Fruit fly (Drosophila melanogaster) whole organism, embryonic: Measurements from ENCODE around the gene CG34292.
A peak's percentile ranks its signal among the peaks of the same experiment; 100 is the strongest.

ENCODE experiments used
- CG10209 ChIP-seq: fragments of 200-800 bp; sonication (Bioruptor generic); optimal IDR thresholded peaks from 3 replicates; lab custom pipeline; 2017; ENCODE audit warnings: missing biosample characterization, mild to moderate bottlenecking, missing genetic modification characterization, missing genetic modification reagents
- CG10565 ChIP-seq: fragments of 200-800 bp; sonication (Bioruptor generic); optimal IDR thresholded peaks from 3 replicates; lab custom pipeline; 2016; ENCODE audit warnings: missing biosample characterization, mild to moderate bottlenecking, missing genetic modification characterization
- CG10979 ChIP-seq: fragments of 200-800 bp; sonication (Bioruptor generic); optimal IDR thresholded peaks from 2 replicates; lab custom pipeline; 2018; ENCODE audit warnings: missing biosample characterization, mild to moderate bottlenecking, missing genetic modification characterization, moderate library complexity
- CG11093 ChIP-seq: fragments of 200-800 bp; sonication (Bioruptor generic); IDR thresholded peaks from 3 replicates; pipeline ENCODE4 v1.3.6; 2022; ENCODE audit warnings: missing biosample characterization, missing genetic modification characterization
- CG12155 ChIP-seq: fragments of 200-800 bp; sonication (Bioruptor generic); optimal IDR thresholded peaks from 3 replicates; lab custom pipeline; 2016; ENCODE audit warnings: missing biosample characterization, missing genetic modification characterization
- CG12744 ChIP-seq: fragments of 200-800 bp; sonication (Bioruptor generic); optimal IDR thresholded peaks from 2 replicates; lab custom pipeline; 2016; ENCODE audit warnings: missing biosample characterization, missing genetic modification characterization
- CG13296 ChIP-seq: fragments of 200-800 bp; sonication (Bioruptor generic); optimal IDR thresholded peaks from 3 replicates; lab custom pipeline; 2018; ENCODE audit warnings: missing biosample characterization, mild to moderate bottlenecking, missing genetic modification characterization
- CG14050 ChIP-seq: fragments of 200-800 bp; sonication (Bioruptor generic); IDR thresholded peaks from 3 replicates; pipeline ENCODE4 v1.3.6; 2022; ENCODE audit warnings: missing biosample characterization, missing genetic modification characterization
- CG14965 ChIP-seq: fragments of 200-800 bp; sonication (Bioruptor generic); optimal IDR thresholded peaks from 2 replicates; lab custom pipeline; 2016; ENCODE audit warnings: missing biosample characterization, missing genetic modification characterization, borderline replicate concordance
- CG1603 ChIP-seq: fragments of 200-800 bp; sonication (Bioruptor generic); optimal IDR thresholded peaks from 2 replicates; lab custom pipeline; 2019; ENCODE audit warnings: missing biosample characterization, mild to moderate bottlenecking, missing genetic modification characterization, moderate library complexity
- CG16779 ChIP-seq: fragments of 200-800 bp; sonication (Bioruptor generic); IDR thresholded peaks from 2 replicates; pipeline ENCODE4 v1.3.6; 2022; ENCODE audit warnings: missing biosample characterization, missing genetic modification characterization
- CG17829 ChIP-seq: fragments of 200-800 bp; optimal IDR thresholded peaks from 2 replicates; lab custom pipeline; 2019; ENCODE audit warnings: missing biosample characterization, mild to moderate bottlenecking, missing genetic modification characterization, moderate library complexity
- CG1792 ChIP-seq: fragments of 200-800 bp; sonication (Bioruptor generic); optimal IDR thresholded peaks from 2 replicates; lab custom pipeline; 2016; ENCODE audit warnings: missing biosample characterization, missing genetic modification characterization
- CG18764 ChIP-seq: fragments of 200-800 bp; sonication (Bioruptor generic); optimal IDR thresholded peaks from 3 replicates; lab custom pipeline; 2016; ENCODE audit warnings: missing biosample characterization, missing genetic modification characterization
- CG2116 ChIP-seq: fragments of 200-800 bp; sonication (Bioruptor generic); optimal IDR thresholded peaks from 3 replicates; lab custom pipeline; 2018; ENCODE audit warnings: missing biosample characterization, mild to moderate bottlenecking, missing genetic modification characterization
- CG30431 ChIP-seq: fragments of 200-800 bp; sonication (Bioruptor generic); optimal IDR thresholded peaks from 2 replicates; lab custom pipeline; 2017; ENCODE audit warnings: missing biosample characterization, missing genetic modification characterization
- CG3726 ChIP-seq: fragments of 200-800 bp; sonication (Bioruptor generic); IDR thresholded peaks from 3 replicates; pipeline ENCODE4, ENCODE4 v1.3.6; 2022; ENCODE audit warnings: missing biosample characterization, missing genetic modification characterization
- CG4360 ChIP-seq: fragments of 200-800 bp; sonication (Bioruptor generic); IDR thresholded peaks from 2 replicates; pipeline ENCODE4 v1.3.6; 2022; ENCODE audit warnings: missing biosample characterization, missing genetic modification characterization
- CG5953 ChIP-seq: fragments of 200-800 bp; sonication (Bioruptor generic); IDR thresholded peaks from 2 replicates; pipeline ENCODE4 v1.3.6; 2022; ENCODE audit warnings: missing biosample characterization, missing genetic modification characterization
- CG8924 ChIP-seq: fragments of 200-800 bp; optimal IDR thresholded peaks from 3 replicates; lab custom pipeline; 2019; ENCODE audit warnings: missing biosample characterization, mild to moderate bottlenecking, missing genetic modification characterization, moderate library complexity
- CG9215 ChIP-seq: fragments of 200-800 bp; sonication (Bioruptor generic); IDR thresholded peaks from 2 replicates; pipeline ENCODE4 v1.3.6; 2022; ENCODE audit warnings: missing biosample characterization, missing genetic modification characterization
- Camta ChIP-seq: fragments of 200-800 bp; sonication (Bioruptor generic); optimal IDR thresholded peaks from 2 replicates; lab custom pipeline; 2016; ENCODE audit warnings: missing biosample characterization, missing genetic modification characterization
- D ChIP-seq, 2 experiments: fragments of 200-800 bp in 1 of 2; fragments of >200 bp in 1 of 2; sonication (Bioruptor generic) in 1 of 2; optimal IDR thresholded peaks; 2 replicates in 1 of 2; 3 replicates in 1 of 2; lab custom pipeline; 2017; ENCODE audit warnings: mild to moderate bottlenecking in 1 of 2, missing biosample characterization in 1 of 2, missing genetic modification characterization in 1 of 2, missing genetic modification reagents in 1 of 2
- Dfd ChIP-seq, 2 experiments: fragments of >200 bp; optimal IDR thresholded peaks; 2 replicates each; lab custom pipeline; 2017; ENCODE audit warnings: missing biosample characterization in 2 of 2, missing genetic modification characterization in 2 of 2
- HHEX ChIP-seq: fragments of 200-800 bp; sonication (Bioruptor generic); optimal IDR thresholded peaks from 3 replicates; lab custom pipeline; 2017; ENCODE audit warnings: missing biosample characterization, mild to moderate bottlenecking, missing genetic modification characterization, missing genetic modification reagents
- Kr ChIP-seq: fragments of 200-800 bp; sonication (Bioruptor generic); optimal IDR thresholded peaks from 2 replicates; lab custom pipeline; 2017; ENCODE audit warnings: missing biosample characterization, mild to moderate bottlenecking, missing genetic modification characterization
- Sox100B ChIP-seq: fragments of 200-800 bp; sonication (Bioruptor generic); optimal IDR thresholded peaks from 3 replicates; lab custom pipeline; 2018; ENCODE audit warnings: missing biosample characterization, mild to moderate bottlenecking, missing genetic modification characterization
- Trl ChIP-seq, 3 experiments: fragments of >200 bp in 2 of 3; fragments of 200-800 bp in 1 of 3; sonication (Bioruptor generic) in 1 of 3; optimal IDR thresholded peaks; 2 replicates in 1 of 3; 3 replicates in 2 of 3; lab custom pipeline; 2016 to 2017; ENCODE audit warnings: missing biosample characterization in 1 of 3, missing genetic modification characterization in 1 of 3
- ab ChIP-seq: fragments of 200-800 bp; sonication (Bioruptor generic); optimal IDR thresholded peaks from 2 replicates; lab custom pipeline; 2016; ENCODE audit warnings: missing biosample characterization, missing genetic modification characterization
- cg ChIP-seq: fragments of 200-800 bp; sonication (Bioruptor generic); optimal IDR thresholded peaks from 3 replicates; lab custom pipeline; 2019; ENCODE audit warnings: missing biosample characterization, mild to moderate bottlenecking, missing genetic modification characterization, moderate library complexity
- dan ChIP-seq: fragments of 200-800 bp; sonication (Bioruptor generic); IDR thresholded peaks from 2 replicates; pipeline ENCODE4 v1.3.6; 2022; ENCODE audit warnings: missing biosample characterization, missing genetic modification characterization
- dati ChIP-seq: fragments of 200-800 bp; sonication (Bioruptor generic); IDR thresholded peaks from 2 replicates; pipeline ENCODE4 v1.3.6; 2022; ENCODE audit warnings: missing biosample characterization, missing genetic modification characterization
- emc ChIP-seq: fragments of 200-800 bp; sonication (Bioruptor generic); optimal IDR thresholded peaks from 2 replicates; lab custom pipeline; 2016; ENCODE audit warnings: missing biosample characterization, missing genetic modification characterization
- fd102C ChIP-seq: fragments of 200-800 bp; sonication (Bioruptor generic); optimal IDR thresholded peaks from 2 replicates; lab custom pipeline; 2018; ENCODE audit warnings: missing biosample characterization, mild to moderate bottlenecking, missing genetic modification characterization, moderate library complexity
- lab ChIP-seq: fragments of 200-800 bp; sonication (Bioruptor generic); optimal IDR thresholded peaks from 3 replicates; lab custom pipeline; 2017; ENCODE audit warnings: missing biosample characterization, missing genetic modification characterization, mild to moderate bottlenecking, moderate library complexity, missing genetic modification reagents
- lov ChIP-seq, 2 experiments: fragments of 200-800 bp in 1 of 2; fragments of >200 bp in 1 of 2; sonication (Bioruptor generic) in 1 of 2; IDR thresholded peaks in 1 of 2; optimal IDR thresholded peaks in 1 of 2; 2 replicates in 1 of 2; 3 replicates in 1 of 2; pipeline versions ENCODE4 v1.3.6 to Lab custom; 2017 to 2022; ENCODE audit warnings: missing biosample characterization in 1 of 2, missing genetic modification characterization in 1 of 2
- luna ChIP-seq: fragments of 200-800 bp; sonication (Bioruptor generic); optimal IDR thresholded peaks from 2 replicates; lab custom pipeline; 2016; ENCODE audit warnings: missing biosample characterization, missing genetic modification characterization
- mam ChIP-seq: fragments of 200-800 bp; sonication (Bioruptor generic); optimal IDR thresholded peaks from 3 replicates; lab custom pipeline; 2016; ENCODE audit warnings: missing biosample characterization, missing genetic modification characterization
- phol ChIP-seq: fragments of 200-800 bp; sonication (Bioruptor generic); optimal IDR thresholded peaks from 3 replicates; lab custom pipeline; 2018; ENCODE audit warnings: missing biosample characterization, mild to moderate bottlenecking, missing genetic modification characterization, moderate library complexity
- psq ChIP-seq: fragments of 200-800 bp; sonication (Bioruptor generic); optimal IDR thresholded peaks from 2 replicates; lab custom pipeline; 2017; ENCODE audit warnings: missing biosample characterization, missing genetic modification characterization
- row ChIP-seq: fragments of 200-800 bp; sonication (Bioruptor generic); IDR thresholded peaks from 3 replicates; pipeline ENCODE4 v1.3.6; 2022; ENCODE audit warnings: missing biosample characterization, missing genetic modification characterization
- sisA ChIP-seq: fragments of 200-800 bp; sonication (Bioruptor generic); IDR thresholded peaks from 2 replicates; pipeline ENCODE4 v1.3.6; 2022; ENCODE audit warnings: missing biosample characterization, missing genetic modification characterization
- slbo ChIP-seq: fragments of 200-800 bp; sonication (Bioruptor generic); IDR thresholded peaks from 2 replicates; pipeline ENCODE4 v1.3.6; 2022; ENCODE audit warnings: missing biosample characterization, missing genetic modification characterization
- stwl ChIP-seq: fragments of 200-800 bp; sonication (Bioruptor generic); optimal IDR thresholded peaks from 3 replicates; lab custom pipeline; 2018; ENCODE audit warnings: missing biosample characterization, mild to moderate bottlenecking, missing genetic modification characterization, moderate library complexity
- ttk ChIP-seq: fragments of 200-800 bp; sonication (Bioruptor generic); IDR thresholded peaks from 2 replicates; pipeline ENCODE4 v2.1.2; 2022; ENCODE audit warnings: missing biosample characterization, missing genetic modification characterization
- twi ChIP-seq: fragments of 200-800 bp; optimal IDR thresholded peaks from 2 replicates; lab custom pipeline; 2019; ENCODE audit warnings: missing biosample characterization, mild to moderate bottlenecking, missing genetic modification characterization, moderate library complexity
- vvl ChIP-seq: fragments of 200-800 bp; sonication (Bioruptor generic); IDR thresholded peaks from 2 replicates; pipeline ENCODE4 v1.3.6; 2022; ENCODE audit warnings: missing biosample characterization, missing genetic modification characterization
- wek ChIP-seq: fragments of 200-800 bp; sonication (Bioruptor generic); optimal IDR thresholded peaks from 3 replicates; lab custom pipeline; 2018; ENCODE audit warnings: missing biosample characterization, mild to moderate bottlenecking, missing genetic modification characterization, moderate library complexity
- yki ChIP-seq: fragments of >200 bp; optimal IDR thresholded peaks from 3 replicates; lab custom pipeline; 2018
- zf30C ChIP-seq: fragments of 200-800 bp; sonication (Bioruptor generic); optimal IDR thresholded peaks from 3 replicates; lab custom pipeline; 2018; ENCODE audit warnings: missing biosample characterization, mild to moderate bottlenecking, missing genetic modification characterization

CG34292 gene

DNA sequence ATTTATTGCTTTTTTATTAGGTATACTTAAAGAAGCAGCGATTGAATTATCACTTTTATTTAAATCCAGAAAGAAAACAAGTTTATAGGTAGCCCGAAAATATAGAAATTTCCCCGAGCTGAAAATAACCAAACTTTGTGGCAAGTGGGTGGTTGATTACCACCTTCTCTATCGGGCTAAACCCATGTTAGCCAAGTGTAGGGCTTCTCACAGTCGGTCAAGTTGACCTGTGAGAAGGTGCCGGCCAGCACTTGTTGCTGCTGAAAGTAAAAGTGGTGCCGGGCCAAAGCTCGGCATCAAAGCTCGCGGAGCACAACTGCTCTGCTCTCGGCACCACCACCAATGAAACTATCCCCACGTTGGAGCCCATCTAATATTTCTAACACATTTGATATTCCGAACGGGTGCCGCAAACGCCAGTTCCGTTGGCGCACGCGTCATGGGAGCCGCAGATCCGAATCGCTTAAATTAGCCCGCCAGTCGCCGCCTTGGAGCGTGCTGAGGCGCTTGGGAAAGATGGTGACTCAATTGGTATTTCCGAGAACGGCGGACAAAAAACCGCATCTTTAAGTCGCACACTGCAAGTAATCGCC, 9.0 kb downstream of the CG34292 start (continued):
- no peak for TF ChIP-seq sisA (GFP tag; lab: Robert Waterston, UW)
- no peak for TF ChIP-seq CG16779 (GFP tag; lab: Robert Waterston, UW)
- TF ChIP-seq wek (GFP tag; lab: Kevin White, UChicago): no peak
- TF ChIP-seq CG1792 (GFP tag; lab: Kevin White, UChicago): no peak
- TF ChIP-seq twi (tag; lab: Kevin White, UChicago): no peak
- 0 out of 2 replicates have a peak, but pooled peaks have one; percentile 20 for TF ChIP-seq ttk (GFP tag; lab: Robert Waterston, UW)
- TF ChIP-seq stwl: no peak
- TF ChIP-seq CG4360 (GFP tag; lab: Robert Waterston, UW): no peak
- TF ChIP-seq CG13296 (GFP tag; lab: Kevin White, UChicago): no peak
- TF ChIP-seq fd102C (GFP tag; lab: Kevin White, UChicago): no peak
- no peak for TF ChIP-seq phol (tag; lab: Kevin White, UChicago)
- TF ChIP-seq CG12744 (GFP tag; lab: Kevin White, UChicago): no peak
- TF ChIP-seq luna (GFP tag; lab: Kevin White, UChicago): no peak
- no peak for TF ChIP-seq CG8924 (tag; lab: Kevin White, UChicago)
- no peak for TF ChIP-seq CG3726 (GFP tag; lab: Robert Waterston, UW)
- TF ChIP-seq psq (GFP tag; lab: Kevin White, UChicago): no peak
- peak; percentile 15 for TF ChIP-seq mam (GFP tag; lab: Kevin White, UChicago)
- TF ChIP-seq CG11093 (GFP tag; lab: Robert Waterston, UW): no peak
- TF ChIP-seq HHEX (GFP tag; lab: Kevin White, UChicago): peak; percentile 31
- no peak for TF ChIP-seq CG9215 (GFP tag; lab: Robert Waterston, UW)
- no peak for TF ChIP-seq zf30C (GFP tag; lab: Kevin White, UChicago)
- no peak for TF ChIP-seq Trl (optimal IDR thresholded peaks at IDR 0.05; lab: Kevin White, UChicago)
- TF ChIP-seq Trl (GFP tag; optimal IDR thresholded peaks at IDR 0.05; lab: Kevin White, UChicago): no peak
- no peak for TF ChIP-seq lab (GFP tag; lab: Kevin White, UChicago)
- no peak for TF ChIP-seq ab
- TF ChIP-seq CG10979 (tag; lab: Kevin White, UChicago): no peak
- peak; percentile 58; the same call in 1 of the 2 replicates for TF ChIP-seq vvl (GFP tag; lab: Robert Waterston, UW)
- no peak for TF ChIP-seq dati (GFP tag; lab: Robert Waterston, UW)
- TF ChIP-seq CG12155 (GFP tag; lab: Kevin White, UChicago): no peak
- no peak for TF ChIP-seq emc (GFP tag; lab: Kevin White, UChicago)
- no peak for TF ChIP-seq Sox100B (GFP tag; lab: Kevin White, UChicago)
- no peak for TF ChIP-seq Kr (GFP tag; lab: Kevin White, UChicago)
- no peak for TF ChIP-seq CG30431 (GFP tag; lab: Kevin White, UChicago)
- TF ChIP-seq yki: no peak
- TF ChIP-seq Dfd (GFP tag; optimal IDR thresholded peaks at IDR 0.05; lab: Kevin White, UChicago): no peak
- TF ChIP-seq CG17829 (tag; lab: Kevin White, UChicago): no peak
- TF ChIP-seq Camta (GFP tag; lab: Kevin White, UChicago): no peak
- no peak for TF ChIP-seq dan
- TF ChIP-seq cg: peak; percentile 29
- no peak for TF ChIP-seq CG14965 (GFP tag; lab: Kevin White, UChicago)
- peak; percentile 32; the same call in 1 of the 2 replicates for TF ChIP-seq slbo (GFP tag; lab: Robert Waterston, UW)
- no peak for TF ChIP-seq CG2116 (GFP tag; lab: Kevin White, UChicago)
- TF ChIP-seq CG18764 (GFP tag; lab: Kevin White, UChicago): no peak
- TF ChIP-seq lov (optimal IDR thresholded peaks at IDR 0.05; lab: Kevin White, UChicago): no peak
- no peak for TF ChIP-seq lov (GFP tag; IDR thresholded peaks at IDR 0.05; lab: Robert Waterston, UW)
- no peak for TF ChIP-seq CG1603
- TF ChIP-seq CG10209 (GFP tag; lab: Kevin White, UChicago): no peak
- TF ChIP-seq row (GFP tag; lab: Robert Waterston, UW): no peak; the same call in 2 of the 3 replicates
- no peak for TF ChIP-seq CG14050 (GFP tag; lab: Robert Waterston, UW)
- no peak for TF ChIP-seq D (optimal IDR thresholded peaks at IDR 0.05; lab: Kevin White, UChicago)
- no peak for TF ChIP-seq D (GFP tag; optimal IDR thresholded peaks at IDR 0.05; lab: Kevin White, UChicago)
- TF ChIP-seq CG5953 (GFP tag; lab: Robert Waterston, UW): no peak
- TF ChIP-seq CG10565 (GFP tag; lab: Kevin White, UChicago): no peak
